Worm (Caenorhabditis elegans) whole organism, L4/young adult: ENCODE data around the gene nsun-5.

ENCODE experiments used
- W03F9.2 ChIP-seq: fragments of 150-350 bp; optimal IDR thresholded peaks from 2 replicates; lab custom pipeline; 2014; ENCODE audit warnings: missing biosample characterization, missing genetic modification characterization
- dao-5 ChIP-seq: sonication (generic microtip); optimal IDR thresholded peaks from 2 replicates; lab custom pipeline; 2016; ENCODE audit warnings: missing genotype, missing genetic modification characterization, moderate library complexity, missing compliant biosample characterization
- him-1 ChIP-seq: sonication (generic microtip); optimal IDR thresholded peaks from 2 replicates; lab custom pipeline; 2016; ENCODE audit warnings: missing genotype, missing genetic modification reagents, missing genetic modification characterization, missing compliant biosample characterization

nsun-5 gene

ce11 chrII:15025100-15025499 lies 55.7 kb downstream of the nsun-5 start:
- TF ChIP-seq W03F9.2 (tag; lab: Kevin White, UChicago) (no peak), him-1 (tag; lab: Kevin White, UChicago) (no peak), dao-5 (tag; lab: Kevin White, UChicago) (no peak)

ce11 chrII:15025599-15026164 lies 56.3 kb downstream of the nsun-5 start, which contains the start of gene cmtr-1:
Gene cmtr-1, plus strand, starts transcription at chrII:15026114.
- TF ChIP-seq dao-5 (tag; lab: Kevin White, UChicago) (peak; percentile 76), him-1 (tag; lab: Kevin White, UChicago) (peak; percentile 96), W03F9.2 (tag; lab: Kevin White, UChicago) (peak; percentile 96)

- no peak for TF ChIP-seq dao-5 (tag; lab: Kevin White, UChicago)
Measured at ce11 chrII:15026389-15026788, 57.0 kb downstream of the nsun-5 start.
